Fruit fly (Drosophila melanogaster): ENCODE measurements around the gene bond.
A peak's percentile ranks its signal among the peaks of the same experiment; 100 is the strongest.

bond gene

DNA sequence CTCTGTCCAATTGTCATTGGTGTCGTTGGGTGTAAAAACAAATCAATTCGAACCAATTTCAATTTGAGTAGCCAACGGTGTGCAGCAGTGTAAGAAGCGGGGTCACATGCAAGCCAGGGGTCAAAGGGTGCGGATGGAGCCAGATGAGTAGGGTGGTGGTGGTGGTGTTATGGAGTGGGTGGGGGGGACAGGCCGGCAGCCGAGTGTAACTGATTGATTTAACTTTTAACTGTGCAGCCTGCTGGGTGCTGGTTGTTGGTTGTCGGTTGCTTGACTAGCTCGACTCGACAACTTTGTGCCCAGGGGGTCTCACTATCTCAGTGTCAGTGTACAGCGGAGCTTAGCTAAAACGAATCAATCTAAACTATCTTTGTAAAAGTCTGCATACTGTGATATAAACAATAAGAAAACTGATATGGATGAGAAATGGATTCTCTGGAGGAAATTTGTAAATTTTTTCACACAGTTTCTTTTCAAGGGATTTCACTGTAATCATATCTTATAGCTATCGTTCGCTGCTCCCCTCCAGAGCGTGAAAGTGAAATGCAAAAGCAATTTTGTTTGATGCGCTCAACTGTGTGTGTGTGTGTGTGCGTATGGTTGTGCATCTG is 47.0 kb downstream of the bond start (continued):
- TF ChIP-seq CG16863 (GFP tag; optimal IDR thresholded peaks at IDR 0.05) (peak; percentile 70), Nf-YB (GFP tag; optimal IDR thresholded peaks at IDR 0.05) (no peak), CG3726 (GFP tag; IDR thresholded peaks at IDR 0.05) (no peak), inv (GFP tag; IDR thresholded peaks at IDR 0.05; ENCODE audit: partially characterized antibody) (no peak), sima (GFP tag; optimal IDR thresholded peaks at IDR 0.05) (no peak), pzg (GFP tag; optimal IDR thresholded peaks at IDR 0.05) (no peak), CG10565 (GFP tag; optimal IDR thresholded peaks at IDR 0.05) (no peak), fru (optimal IDR thresholded peaks at IDR 0.05) (no peak), crc (GFP tag; optimal IDR thresholded peaks at IDR 0.05) (peak; percentile 61), Jarid2 (GFP tag; optimal IDR thresholded peaks at IDR 0.05) (no peak), jumu (GFP tag; optimal IDR thresholded peaks at IDR 0.05) (peak; percentile 66), nau (GFP tag; optimal IDR thresholded peaks at IDR 0.05) (no peak), sna (GFP tag; IDR thresholded peaks at IDR 0.05; ENCODE audit: partially characterized antibody) (no peak), CG1024 (GFP tag; IDR thresholded peaks at IDR 0.05) (peak; percentile 67), cad (GFP tag; optimal IDR thresholded peaks at IDR 0.05) (no peak), gsb (GFP tag; IDR thresholded peaks at IDR 0.05) (0 out of 2 replicates have a peak, but pooled peaks have one; percentile 44), CG7928 (GFP tag; optimal IDR thresholded peaks at IDR 0.05) (no peak), zfh2 (GFP tag; optimal IDR thresholded peaks at IDR 0.05) (no peak), prd (optimal IDR thresholded peaks at IDR 0.05) (no peak), prd (GFP tag; IDR thresholded peaks at IDR 0.05) (peak; percentile 86), zen2 (GFP tag; IDR thresholded peaks at IDR 0.05; ENCODE audit: partially characterized antibody) (no peak), CG13287 (GFP tag; IDR thresholded peaks at IDR 0.05; ENCODE audit: partially characterized antibody) (no peak), CG2120 (GFP tag; optimal IDR thresholded peaks at IDR 0.05) (peak; percentile 49), CG10366 (GFP tag; IDR thresholded peaks at IDR 0.05) (peak; percentile 75), CoRest (tag; optimal IDR thresholded peaks at IDR 0.05) (no peak), vvl (GFP tag; IDR thresholded peaks at IDR 0.05) (peak; percentile 89), CG16779 (GFP tag; IDR thresholded peaks at IDR 0.05) (no peak), mirr (GFP tag; optimal IDR thresholded peaks at IDR 0.05) (no peak), CG13775 (GFP tag; optimal IDR thresholded peaks at IDR 0.05) (peak; percentile 7), CG10979 (tag; optimal IDR thresholded peaks at IDR 0.05) (peak; percentile 77), ab (GFP tag; optimal IDR thresholded peaks at IDR 0.05) (no peak), Xbp1 (GFP tag; optimal IDR thresholded peaks at IDR 0.05) (peak; percentile 78), stwl (tag; optimal IDR thresholded peaks at IDR 0.05) (no peak), ssp (GFP tag; IDR thresholded peaks at IDR 0.05) (peak; percentile 74), CG5953 (GFP tag; IDR thresholded peaks at IDR 0.05) (peak; percentile 87), hb (GFP tag; IDR thresholded peaks at IDR 0.05; ENCODE audit: partially characterized antibody) (no peak), hkb (optimal IDR thresholded peaks at IDR 0.05) (no peak), hkb (GFP tag; IDR thresholded peaks at IDR 0.05) (peak; percentile 79), pho (GFP tag; optimal IDR thresholded peaks at IDR 0.05) (no peak), exex (tag; optimal IDR thresholded peaks at IDR 0.05) (no peak), Ada2b (GFP tag; IDR thresholded peaks at IDR 0.05) (peak; percentile 79), Lpt (GFP tag; optimal IDR thresholded peaks at IDR 0.05) (no peak), slou (GFP tag; optimal IDR thresholded peaks at IDR 0.05) (no peak), CG12219 (GFP tag; optimal IDR thresholded peaks at IDR 0.05) (no peak), CG17612 (GFP tag; IDR thresholded peaks at IDR 0.05) (no peak), Optix (GFP tag; IDR thresholded peaks at IDR 0.05) (peak; percentile 63; the same call in 2 of the 3 replicates), Hand (GFP tag; optimal IDR thresholded peaks at IDR 0.05) (no peak), CG7271 (tag; optimal IDR thresholded peaks at IDR 0.05) (no peak), sisA (GFP tag; IDR thresholded peaks at IDR 0.05) (peak; percentile 91), GATAe (GFP tag; conservative IDR thresholded peaks at IDR 0.05) (no peak), CG16813 (GFP tag; IDR thresholded peaks at IDR 0.05; ENCODE audit: partially characterized antibody) (no peak)

Data from whole organism, embryonic.